Worm (Caenorhabditis elegans) whole organism, mixed stage, embryonic: ENCODE measurements around the gene lin-22.
A peak's percentile ranks its signal among the peaks of the same experiment; 100 is the strongest.

Source experiments
- M03D4.4 ChIP-seq: sonication (generic microtip); optimal IDR thresholded peaks from 2 replicates; lab custom pipeline; 2017; ENCODE audit warnings: mild to moderate bottlenecking, missing genetic modification characterization, missing compliant biosample characterization
- bed-3 ChIP-seq: fragments of 200-800 bp; sonication (Bioruptor generic); optimal IDR thresholded peaks from 3 replicates; lab custom pipeline; 2018; ENCODE audit warnings: mild to moderate bottlenecking, missing genetic modification characterization, moderate library complexity, missing compliant biosample characterization
- blmp-1 ChIP-seq: fragments of 150-350 bp; optimal IDR thresholded peaks from 2 replicates; lab custom pipeline; 2014; ENCODE audit warnings: missing biosample characterization, missing genetic modification characterization
- ceh-39 ChIP-seq: fragments of 150-350 bp; optimal IDR thresholded peaks from 2 replicates; lab custom pipeline; 2014; ENCODE audit warnings: missing biosample characterization, missing genetic modification characterization
- ceh-43 ChIP-seq: fragments of 200-800 bp; sonication (Bioruptor generic); optimal IDR thresholded peaks from 2 replicates; lab custom pipeline; 2018; ENCODE audit warnings: mild to moderate bottlenecking, missing genetic modification characterization, moderate library complexity, missing compliant biosample characterization
- ceh-83 ChIP-seq: fragments of 200-800 bp; sonication (Bioruptor generic); optimal IDR thresholded peaks from 2 replicates; lab custom pipeline; 2018; ENCODE audit warnings: mild to moderate bottlenecking, missing genetic modification characterization, missing compliant biosample characterization
- ces-1 ChIP-seq: fragments of 150-350 bp; optimal IDR thresholded peaks from 2 replicates; lab custom pipeline; 2014; ENCODE audit warnings: missing biosample characterization, missing genetic modification reagents, missing genetic modification characterization
- cnd-1 ChIP-seq: fragments of 200-800 bp; sonication (Bioruptor generic); optimal IDR thresholded peaks from 2 replicates; lab custom pipeline; 2018; ENCODE audit warnings: mild to moderate bottlenecking, missing genetic modification characterization, missing compliant biosample characterization
- drap-1 ChIP-seq: fragments of 200-800 bp; sonication (Bioruptor generic); optimal IDR thresholded peaks from 3 replicates; lab custom pipeline; 2018; ENCODE audit warnings: mild to moderate bottlenecking, missing genetic modification characterization, missing compliant biosample characterization
- elt-1 ChIP-seq: sonication (generic microtip); optimal IDR thresholded peaks from 2 replicates; lab custom pipeline; 2017; ENCODE audit warnings: missing genetic modification characterization, mild to moderate bottlenecking, missing compliant biosample characterization, antibody characterized with exemption, moderate library complexity, borderline replicate concordance; ENCODE audit not compliant: insufficient read depth
- flh-1 ChIP-seq: fragments of 200-800 bp; sonication (Bioruptor generic); optimal IDR thresholded peaks from 2 replicates; lab custom pipeline; 2018; ENCODE audit warnings: mild to moderate bottlenecking, missing genetic modification characterization, moderate library complexity, missing compliant biosample characterization
- ham-2 ChIP-seq: fragments of 200-800 bp; sonication (Bioruptor generic); optimal IDR thresholded peaks from 2 replicates; lab custom pipeline; 2018; ENCODE audit warnings: mild to moderate bottlenecking, missing genetic modification characterization, missing compliant biosample characterization
- hlh-1 ChIP-seq: fragments of 150-350 bp; optimal IDR thresholded peaks from 2 replicates; lab custom pipeline; 2014; ENCODE audit warnings: missing biosample characterization, missing genetic modification reagents, missing genetic modification characterization
- lin-13 ChIP-seq: fragments of 150-350 bp; optimal IDR thresholded peaks from 2 replicates; lab custom pipeline; 2014; ENCODE audit warnings: missing biosample characterization, missing genetic modification characterization
- lin-32 ChIP-seq: fragments of 200-800 bp; sonication (Bioruptor generic); optimal IDR thresholded peaks from 2 replicates; lab custom pipeline; 2018; ENCODE audit warnings: mild to moderate bottlenecking, missing genetic modification characterization, missing compliant biosample characterization
- lsy-2 ChIP-seq: fragments of 150-350 bp; optimal IDR thresholded peaks from 2 replicates; lab custom pipeline; 2014; ENCODE audit warnings: missing biosample characterization, missing genetic modification characterization
- mab-5 ChIP-seq: fragments of 150-350 bp; optimal IDR thresholded peaks from 2 replicates; lab custom pipeline; 2014; ENCODE audit warnings: missing biosample characterization, missing genetic modification characterization
- mep-1 ChIP-seq: fragments of 150-350 bp; optimal IDR thresholded peaks from 2 replicates; lab custom pipeline; 2017; ENCODE audit warnings: missing biosample characterization, missing genetic modification reagents, missing genetic modification characterization, inconsistent platforms
- mls-2 ChIP-seq: sonication (generic microtip); optimal IDR thresholded peaks from 2 replicates; lab custom pipeline; 2016; ENCODE audit warnings: mild to moderate bottlenecking, missing genetic modification characterization, moderate library complexity, missing compliant biosample characterization
- nhr-237 ChIP-seq: fragments of 150-350 bp; optimal IDR thresholded peaks from 2 replicates; lab custom pipeline; 2014; ENCODE audit warnings: missing biosample characterization, missing genetic modification characterization
- nhr-76 ChIP-seq: sonication (generic microtip); optimal IDR thresholded peaks from 2 replicates; lab custom pipeline; 2017; ENCODE audit warnings: missing biosample characterization, missing genetic modification characterization
- pha-4 ChIP-seq: fragments of 150-350 bp; optimal IDR thresholded peaks from 2 replicates; lab custom pipeline; 2018; ENCODE audit warnings: missing biosample characterization, missing genetic modification reagents, missing genetic modification characterization
- sem-2 ChIP-seq: fragments of 200-800 bp; sonication (Bioruptor generic); optimal IDR thresholded peaks from 2 replicates; lab custom pipeline; 2018; ENCODE audit warnings: mild to moderate bottlenecking, missing genetic modification characterization, missing compliant biosample characterization
- sptf-1 ChIP-seq: sonication (generic microtip); optimal IDR thresholded peaks from 2 replicates; lab custom pipeline; 2017; ENCODE audit warnings: mild to moderate bottlenecking, missing genetic modification characterization, moderate library complexity, missing compliant biosample characterization
- tbx-8 ChIP-seq: fragments of 200-800 bp; sonication (Bioruptor generic); optimal IDR thresholded peaks from 2 replicates; lab custom pipeline; 2018; ENCODE audit warnings: mild to moderate bottlenecking, missing genetic modification characterization, moderate library complexity, missing compliant biosample characterization
- unc-120 ChIP-seq: sonication (generic microtip); optimal IDR thresholded peaks from 2 replicates; lab custom pipeline; 2017; ENCODE audit warnings: missing genetic modification characterization, missing compliant biosample characterization; ENCODE audit not compliant: poor library complexity, severe bottlenecking
- unc-39 ChIP-seq: fragments of 150-350 bp; optimal IDR thresholded peaks from 2 replicates; lab custom pipeline; 2014; ENCODE audit warnings: missing biosample characterization, missing genetic modification characterization
- unc-62 ChIP-seq: fragments of 150-350 bp; optimal IDR thresholded peaks from 2 replicates; lab custom pipeline; 2014; ENCODE audit warnings: missing biosample characterization, missing genetic modification reagents, missing genetic modification characterization
- zip-8 ChIP-seq: fragments of 150-350 bp; optimal IDR thresholded peaks from 2 replicates; lab custom pipeline; 2014; ENCODE audit warnings: missing biosample characterization, missing genetic modification characterization
- ztf-11 ChIP-seq: fragments of 150-350 bp; optimal IDR thresholded peaks from 2 replicates; lab custom pipeline; 2014; ENCODE audit warnings: missing biosample characterization, missing genetic modification characterization

lin-22 gene

DNA sequence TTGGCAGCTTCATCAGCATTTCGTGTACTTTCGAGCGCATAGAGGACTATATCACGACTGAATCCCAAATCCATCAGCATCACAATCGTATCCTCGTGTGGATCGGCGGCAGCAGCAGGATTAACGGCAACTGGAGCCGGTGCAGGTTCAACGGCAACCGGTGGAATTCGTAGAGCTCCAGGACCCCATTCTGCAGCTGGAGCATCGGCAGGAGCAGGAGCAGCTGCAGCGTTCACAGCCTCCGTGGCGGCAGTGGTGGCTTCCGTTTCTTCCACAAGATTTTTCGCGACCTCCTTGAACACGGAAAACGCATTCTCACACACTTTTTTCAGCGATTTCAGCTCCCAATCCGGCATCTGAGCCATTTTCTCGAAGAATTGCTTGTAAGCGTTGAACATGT, 24.6 kb downstream of the lin-22 start:
- no peak for TF ChIP-seq lsy-2 (tag; lab: Kevin White, UChicago)
- TF ChIP-seq bed-3 (GFP tag; lab: Kevin White, UChicago) = no peak
- TF ChIP-seq unc-62 (GFP tag; lab: Kevin White, UChicago) = no peak
- no peak for TF ChIP-seq blmp-1 (tag; lab: Kevin White, UChicago)
- no peak for TF ChIP-seq nhr-237 (tag; lab: Kevin White, UChicago)
- TF ChIP-seq mep-1 (tag; lab: Kevin White, UChicago) = no peak
- TF ChIP-seq pha-4 = no peak
- TF ChIP-seq nhr-76 (tag; lab: Kevin White, UChicago) = no peak
- TF ChIP-seq elt-1 (tag; lab: Kevin White, UChicago) = no peak

- TF ChIP-seq zip-8 (tag; lab: Kevin White, UChicago) = no peak
- no peak for TF ChIP-seq ceh-39 (tag; lab: Kevin White, UChicago)
These were observed 26.5 kb downstream of the lin-22 start for ce11 chrIV:3046009-3046408.

DNA sequence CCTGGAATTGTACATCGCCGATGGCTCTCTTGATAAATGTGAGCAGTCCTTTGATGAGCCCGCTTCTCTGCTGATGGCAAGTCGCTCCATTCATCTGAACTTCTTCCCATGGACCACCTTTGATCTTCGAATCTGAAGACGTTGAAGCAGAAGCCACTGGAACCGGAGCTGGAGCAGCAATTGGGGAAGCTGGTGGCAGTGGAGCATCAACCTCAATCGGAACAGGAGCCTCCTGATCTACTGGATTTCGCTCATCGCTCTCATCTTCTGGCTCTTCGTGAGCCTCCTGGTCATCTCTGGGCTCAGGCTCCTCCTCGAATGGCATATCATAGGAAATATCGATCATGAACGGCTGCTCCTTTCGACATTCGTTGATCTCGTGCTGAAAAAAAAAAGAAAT, 27.4 kb downstream of the lin-22 start:
- TF ChIP-seq mls-2 (tag; lab: Kevin White, UChicago) (no peak), sem-2 (GFP tag; lab: Kevin White, UChicago) (no peak), cnd-1 (tag; lab: Kevin White, UChicago) (no peak), ces-1 (GFP tag; lab: Kevin White, UChicago) (no peak), mep-1 (tag; lab: Kevin White, UChicago) (no peak), bed-3 (GFP tag; lab: Kevin White, UChicago) (no peak), hlh-1 (tag; lab: Kevin White, UChicago) (no peak), ceh-83 (GFP tag; lab: Kevin White, UChicago) (no peak), ztf-11 (tag; lab: Kevin White, UChicago) (no peak), lin-32 (GFP tag; lab: Kevin White, UChicago) (no peak), zip-8 (tag; lab: Kevin White, UChicago) (no peak), unc-39 (tag; lab: Kevin White, UChicago) (no peak), M03D4.4 (tag; lab: Kevin White, UChicago) (no peak), unc-62 (GFP tag; lab: Kevin White, UChicago) (no peak), elt-1 (tag; lab: Kevin White, UChicago) (no peak), ham-2 (no peak), drap-1 (GFP tag; lab: Kevin White, UChicago) (no peak), mab-5 (tag; lab: Kevin White, UChicago) (no peak), ceh-39 (tag; lab: Kevin White, UChicago) (no peak)

- TF ChIP-seq lin-32 (GFP tag; lab: Kevin White, UChicago) (peak; percentile 74), ceh-83 (GFP tag; lab: Kevin White, UChicago) (peak; percentile 75), flh-1 (GFP tag; lab: Kevin White, UChicago) (peak; percentile 20), mep-1 (tag; lab: Kevin White, UChicago) (peak; percentile 74), pha-4 (peak; percentile 78), hlh-1 (tag; lab: Kevin White, UChicago) (peak; percentile 14), tbx-8 (peak; percentile 74), mls-2 (tag; lab: Kevin White, UChicago) (peak; percentile 90), unc-120 (tag; lab: Kevin White, UChicago) (peak; percentile 92), cnd-1 (tag; lab: Kevin White, UChicago) (peak; percentile 83), sptf-1 (peak; percentile 93), lsy-2 (tag; lab: Kevin White, UChicago) (peak; percentile 95), M03D4.4 (tag; lab: Kevin White, UChicago) (peak; percentile 86), ceh-43 (GFP tag; lab: Kevin White, UChicago) (peak; percentile 57), bed-3 (GFP tag; lab: Kevin White, UChicago) (peak; percentile 72), sem-2 (GFP tag; lab: Kevin White, UChicago) (peak; percentile 69), drap-1 (GFP tag; lab: Kevin White, UChicago) (peak; percentile 89), ham-2 (peak; percentile 64), lin-13 (peak; percentile 95)
These were observed 30.8 kb downstream of the lin-22 start, which contains the start of gene eel-1 for ce11 chrIV:3050054-3050990. Gene eel-1, minus strand, starts transcription at chrIV:3050104.
